Fruit fly (Drosophila melanogaster): Measurements from ENCODE around the gene CG6867.

CG6867 gene

DNA sequence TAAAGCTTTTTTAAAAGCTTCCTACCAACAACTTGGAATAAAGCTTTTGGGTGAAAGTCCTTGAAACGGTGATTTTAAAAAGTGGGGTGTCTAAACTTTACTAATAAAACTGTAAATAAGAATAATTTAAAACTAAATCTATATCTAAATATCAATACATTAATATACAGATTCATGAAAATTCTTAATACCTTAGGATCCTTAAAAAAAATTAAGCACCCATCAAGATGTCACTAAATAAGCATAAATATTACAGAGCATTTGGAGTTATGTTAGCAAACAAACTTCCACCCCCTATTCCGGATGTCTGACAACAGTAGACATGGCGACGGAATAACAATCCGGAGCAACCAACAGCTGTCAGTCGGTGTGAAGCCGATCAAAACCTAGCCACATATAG, 40.5 kb downstream of the CG6867 start, which contains the start of gene Dhc16F:
Gene Dhc16F (plus strand): TSS at position 301 of the 400 bp plus-strand sequence.
- TF ChIP-seq Myc (optimal IDR thresholded peaks at IDR 0.05): no peak
- no peak for TF ChIP-seq psq (optimal IDR thresholded peaks at IDR 0.05)
- TF ChIP-seq insv (optimal IDR thresholded peaks at IDR 0.05): no peak
- no peak for TF ChIP-seq Sin3A (optimal IDR thresholded peaks at IDR 0.05)
- no peak for TF ChIP-seq ttk (optimal IDR thresholded peaks at IDR 0.05)
- no peak for TF ChIP-seq h (optimal IDR thresholded peaks at IDR 0.05)

Measured in Kc167 (cell line).